Fruit fly (Drosophila melanogaster) whole organism, embryonic: Measurements from ENCODE around the gene CG13084.
A peak's percentile ranks its signal among the peaks of the same experiment; 100 is the strongest.

Source experiments
- Atf-2 ChIP-seq: fragments of 200-800 bp; sonication (Bioruptor generic); optimal IDR thresholded peaks from 2 replicates; lab custom pipeline; 2016; ENCODE audit warnings: missing biosample characterization, missing genetic modification characterization
- BEAF-32 ChIP-seq: fragments of 200-800 bp; sonication (Bioruptor generic); optimal IDR thresholded peaks from 3 replicates; lab custom pipeline; 2017; ENCODE audit warnings: missing biosample characterization, missing genetic modification characterization, mild to moderate bottlenecking, moderate library complexity, missing genetic modification reagents
- Bteb2 ChIP-seq: fragments of 200-800 bp; sonication (Bioruptor generic); optimal IDR thresholded peaks from 2 replicates; lab custom pipeline; 2016; ENCODE audit warnings: missing biosample characterization, missing genetic modification characterization
- CG10431 ChIP-seq: fragments of 200-800 bp; sonication (Bioruptor generic); optimal IDR thresholded peaks from 3 replicates; lab custom pipeline; 2018; ENCODE audit warnings: missing biosample characterization, mild to moderate bottlenecking, missing genetic modification characterization
- CG10543 ChIP-seq: fragments of 200-800 bp; sonication (Bioruptor generic); optimal IDR thresholded peaks from 3 replicates; lab custom pipeline; 2017; ENCODE audit warnings: missing biosample characterization, mild to moderate bottlenecking, missing genetic modification characterization, moderate library complexity
- CG11504 ChIP-seq: fragments of 200-800 bp; sonication (Bioruptor generic); optimal IDR thresholded peaks from 3 replicates; lab custom pipeline; 2019; ENCODE audit warnings: missing biosample characterization, mild to moderate bottlenecking, missing genetic modification characterization, moderate library complexity
- CG12659 ChIP-seq: fragments of 200-800 bp; sonication (Bioruptor generic); optimal IDR thresholded peaks from 3 replicates; lab custom pipeline; 2017; ENCODE audit warnings: mild to moderate bottlenecking, missing biosample characterization, missing genetic modification reagents, missing genetic modification characterization
- CG12942 ChIP-seq: fragments of 200-800 bp; sonication (Bioruptor generic); optimal IDR thresholded peaks from 3 replicates; lab custom pipeline; 2016; ENCODE audit warnings: missing biosample characterization, missing genetic modification characterization
- CG13123 ChIP-seq: fragments of 200-800 bp; sonication (Bioruptor generic); optimal IDR thresholded peaks from 2 replicates; lab custom pipeline; 2016; ENCODE audit warnings: missing biosample characterization, missing genetic modification characterization
- CG14050 ChIP-seq: fragments of 200-800 bp; sonication (Bioruptor generic); IDR thresholded peaks from 3 replicates; pipeline ENCODE4 v1.3.6; 2022; ENCODE audit warnings: missing biosample characterization, missing genetic modification characterization
- CG1529 ChIP-seq: fragments of 200-800 bp; sonication (Bioruptor generic); optimal IDR thresholded peaks from 3 replicates; lab custom pipeline; 2018; ENCODE audit warnings: missing biosample characterization, missing genetic modification characterization
- CG17385 ChIP-seq: fragments of 200-800 bp; sonication (Bioruptor generic); optimal IDR thresholded peaks from 3 replicates; lab custom pipeline; 2018; ENCODE audit warnings: missing biosample characterization, mild to moderate bottlenecking, missing genetic modification characterization
- CG2129 ChIP-seq: fragments of 200-800 bp; sonication (Bioruptor generic); IDR thresholded peaks from 2 replicates; pipeline ENCODE4 v1.3.6; 2022; ENCODE audit warnings: missing biosample characterization, missing genetic modification characterization; ENCODE audit not compliant: partially characterized antibody
- CG31224 ChIP-seq: fragments of 200-800 bp; sonication (Bioruptor generic); IDR thresholded peaks from 2 replicates; pipeline ENCODE4 v1.3.6; 2022; ENCODE audit warnings: missing biosample characterization, missing genetic modification characterization
- CG31365 ChIP-seq: fragments of 200-800 bp; sonication (Bioruptor generic); optimal IDR thresholded peaks from 2 replicates; lab custom pipeline; 2018; ENCODE audit warnings: missing biosample characterization, mild to moderate bottlenecking, missing genetic modification characterization
- CG43689 ChIP-seq: fragments of 200-800 bp; sonication (Bioruptor generic); IDR thresholded peaks from 2 replicates; pipeline ENCODE4 v1.3.6; 2022; ENCODE audit warnings: missing biosample characterization, missing genetic modification characterization
- CG6765 ChIP-seq: fragments of 200-800 bp; sonication (Bioruptor generic); optimal IDR thresholded peaks from 3 replicates; lab custom pipeline; 2017; ENCODE audit warnings: missing biosample characterization, mild to moderate bottlenecking, missing genetic modification characterization
- CG6791 ChIP-seq: fragments of 200-800 bp; sonication (Bioruptor generic); IDR thresholded peaks from 3 replicates; pipeline ENCODE4 v1.3.6; 2022; ENCODE audit warnings: missing biosample characterization, missing genetic modification characterization; ENCODE audit not compliant: partially characterized antibody
- CG7745 ChIP-seq: fragments of 200-800 bp; sonication (Bioruptor generic); optimal IDR thresholded peaks from 2 replicates; lab custom pipeline; 2018; ENCODE audit warnings: missing biosample characterization, mild to moderate bottlenecking, missing genetic modification characterization, moderate library complexity
- Chrac-16 ChIP-seq: fragments of 200-800 bp; sonication (Bioruptor generic); optimal IDR thresholded peaks from 3 replicates; lab custom pipeline; 2016; ENCODE audit warnings: missing biosample characterization, missing genetic modification characterization
- Dek ChIP-seq: fragments of 200-800 bp; sonication (Bioruptor generic); optimal IDR thresholded peaks from 3 replicates; lab custom pipeline; 2019; ENCODE audit warnings: missing biosample characterization, mild to moderate bottlenecking, missing genetic modification characterization, moderate library complexity
- Dip2 ChIP-seq: fragments of 200-800 bp; sonication (Bioruptor generic); IDR thresholded peaks from 2 replicates; pipeline ENCODE4 v1.3.6; 2022; ENCODE audit warnings: missing biosample characterization, missing genetic modification characterization
- Hey ChIP-seq: fragments of 200-800 bp; sonication (Bioruptor generic); optimal IDR thresholded peaks from 3 replicates; lab custom pipeline; 2018; ENCODE audit warnings: missing biosample characterization, mild to moderate bottlenecking, missing genetic modification characterization
- Hmr ChIP-seq: fragments of 200-800 bp; sonication (Bioruptor generic); optimal IDR thresholded peaks from 3 replicates; lab custom pipeline; 2017; ENCODE audit warnings: mild to moderate bottlenecking, missing biosample characterization, missing genetic modification reagents, missing genetic modification characterization
- Hmx ChIP-seq: fragments of 200-800 bp; sonication (Bioruptor generic); optimal IDR thresholded peaks from 2 replicates; lab custom pipeline; 2016; ENCODE audit warnings: missing biosample characterization, missing genetic modification characterization
- Med ChIP-seq: fragments of 200-800 bp; sonication (Bioruptor generic); peaks from one replicate; lab custom pipeline; 2016; ENCODE audit warnings: missing biosample characterization, missing genetic modification characterization, mild to moderate bottlenecking, inconsistent platforms, moderate library complexity
- NC2α ChIP-seq: fragments of 200-800 bp; sonication (Bioruptor generic); optimal IDR thresholded peaks from 2 replicates; lab custom pipeline; 2016; ENCODE audit warnings: missing biosample characterization, missing genetic modification characterization
- TFAM ChIP-seq: fragments of 200-800 bp; sonication (Bioruptor generic); optimal IDR thresholded peaks from 2 replicates; lab custom pipeline; 2017; ENCODE audit warnings: missing biosample characterization, missing genetic modification characterization, inconsistent platforms
- bab2 ChIP-seq: fragments of 200-800 bp; sonication (Bioruptor generic); optimal IDR thresholded peaks from 2 replicates; lab custom pipeline; 2016; ENCODE audit warnings: missing biosample characterization, missing genetic modification characterization
- dysf ChIP-seq: fragments of 200-800 bp; sonication (Bioruptor generic); IDR thresholded peaks from 3 replicates; pipeline ENCODE4 v1.3.6; 2022; ENCODE audit warnings: missing biosample characterization, missing genetic modification characterization
- fd3F ChIP-seq: fragments of 200-800 bp; sonication (Bioruptor generic); optimal IDR thresholded peaks from 2 replicates; lab custom pipeline; 2018; ENCODE audit warnings: missing biosample characterization, mild to moderate bottlenecking, missing genetic modification characterization, moderate library complexity
- fu2 ChIP-seq: fragments of 200-800 bp; sonication (Bioruptor generic); optimal IDR thresholded peaks from 2 replicates; lab custom pipeline; 2016; ENCODE audit warnings: missing biosample characterization, missing genetic modification characterization
- grau ChIP-seq: fragments of 200-800 bp; optimal IDR thresholded peaks from 3 replicates; lab custom pipeline; 2019; ENCODE audit warnings: missing biosample characterization, mild to moderate bottlenecking, missing genetic modification characterization, moderate library complexity
- hkb ChIP-seq, 2 experiments: fragments of 200-800 bp in 1 of 2; fragments of >200 bp in 1 of 2; sonication (Bioruptor generic) in 1 of 2; IDR thresholded peaks in 1 of 2; optimal IDR thresholded peaks in 1 of 2; 2 replicates each; pipeline versions ENCODE4 v1.3.6 to Lab custom; 2017 to 2022; ENCODE audit warnings: missing biosample characterization in 1 of 2, missing genetic modification characterization in 1 of 2
- jumu ChIP-seq: fragments of 200-800 bp; sonication (Bioruptor generic); optimal IDR thresholded peaks from 3 replicates; lab custom pipeline; 2016; ENCODE audit warnings: missing biosample characterization, missing genetic modification characterization
- knrl ChIP-seq: fragments of 200-800 bp; sonication (Bioruptor generic); IDR thresholded peaks from 3 replicates; pipeline ENCODE4 v1.3.6; 2022; ENCODE audit warnings: missing biosample characterization, missing genetic modification characterization; ENCODE audit not compliant: partially characterized antibody
- lbe ChIP-seq: fragments of 200-800 bp; sonication (Bioruptor generic); optimal IDR thresholded peaks from 2 replicates; lab custom pipeline; 2016; ENCODE audit warnings: missing biosample characterization, mild to moderate bottlenecking, missing genetic modification characterization
- lmd ChIP-seq: fragments of 200-800 bp; sonication (Bioruptor generic); IDR thresholded peaks from 2 replicates; pipeline ENCODE4 v1.3.6; 2022; ENCODE audit warnings: missing biosample characterization, missing genetic modification characterization
- lov ChIP-seq, 2 experiments: fragments of 200-800 bp in 1 of 2; fragments of >200 bp in 1 of 2; sonication (Bioruptor generic) in 1 of 2; IDR thresholded peaks in 1 of 2; optimal IDR thresholded peaks in 1 of 2; 2 replicates in 1 of 2; 3 replicates in 1 of 2; pipeline versions ENCODE4 v1.3.6 to Lab custom; 2017 to 2022; ENCODE audit warnings: missing biosample characterization in 1 of 2, missing genetic modification characterization in 1 of 2
- nerfin-1 ChIP-seq: fragments of 200-800 bp; sonication (Bioruptor generic); optimal IDR thresholded peaks from 3 replicates; lab custom pipeline; 2019; ENCODE audit warnings: missing biosample characterization, mild to moderate bottlenecking, missing genetic modification characterization, moderate library complexity
- odd ChIP-seq: fragments of 200-800 bp; sonication (Bioruptor generic); optimal IDR thresholded peaks from 2 replicates; lab custom pipeline; 2017; ENCODE audit warnings: missing biosample characterization, mild to moderate bottlenecking, missing genetic modification characterization
- so ChIP-seq: fragments of 200-800 bp; sonication (Bioruptor generic); IDR thresholded peaks from 3 replicates; pipeline ENCODE4 v1.3.6; 2022; ENCODE audit warnings: missing biosample characterization, missing genetic modification characterization
- tna ChIP-seq: fragments of 200-800 bp; sonication (Bioruptor generic); IDR thresholded peaks from 2 replicates; pipeline ENCODE4 v1.3.6; 2022; ENCODE audit warnings: missing biosample characterization, missing genetic modification characterization; ENCODE audit not compliant: partially characterized antibody
- trh ChIP-seq: fragments of 200-800 bp; sonication (Bioruptor generic); optimal IDR thresholded peaks from 2 replicates; lab custom pipeline; 2016; ENCODE audit warnings: missing biosample characterization, missing genetic modification characterization
- tup ChIP-seq: fragments of 200-800 bp; sonication (Bioruptor generic); optimal IDR thresholded peaks from 2 replicates; lab custom pipeline; 2016; ENCODE audit warnings: missing biosample characterization, mild to moderate bottlenecking, missing genetic modification characterization, moderate library complexity
- vnd ChIP-seq: fragments of 200-800 bp; sonication (Bioruptor generic); IDR thresholded peaks from 3 replicates; pipeline ENCODE4 v1.3.6; 2022; ENCODE audit warnings: missing biosample characterization, missing genetic modification characterization; ENCODE audit not compliant: partially characterized antibody
- wor ChIP-seq: fragments of 200-800 bp; sonication (Bioruptor generic); IDR thresholded peaks from 2 replicates; pipeline ENCODE4 v1.3.6; 2022; ENCODE audit warnings: missing biosample characterization, missing genetic modification characterization
- yki ChIP-seq: fragments of >200 bp; optimal IDR thresholded peaks from 3 replicates; lab custom pipeline; 2018

CG13084 gene

dm6 chr2L:19492934-19493686 lies 8.4 kb downstream of the CG13084 start, which contains the start of the genes swm and Ctu2 (continued):
- TF ChIP-seq CG31224 (GFP tag; lab: Robert Waterston, UW) (peak; percentile 36; the same call in 1 of the 2 replicates), Hmr (GFP tag; lab: Kevin White, UChicago) (no peak), fu2 (GFP tag; lab: Kevin White, UChicago) (no peak), lov (optimal IDR thresholded peaks at IDR 0.05; lab: Kevin White, UChicago) (no peak), lov (GFP tag; IDR thresholded peaks at IDR 0.05; lab: Robert Waterston, UW) (no peak), Bteb2 (no peak), nerfin-1 (tag; lab: Kevin White, UChicago) (peak; percentile 72), grau (tag; lab: Kevin White, UChicago) (peak; percentile 83), fd3F (peak; percentile 72), wor (GFP tag; lab: Robert Waterston, UW) (no peak), Dek (tag; lab: Kevin White, UChicago) (peak; percentile 68), CG11504 (tag; lab: Kevin White, UChicago) (no peak), CG12659 (GFP tag; lab: Kevin White, UChicago) (peak; percentile 82), Atf-2 (GFP tag; lab: Kevin White, UChicago) (no peak), lbe (peak; percentile 27), CG6791 (GFP tag; lab: Robert Waterston, UW) (peak; percentile 52; the same call in 2 of the 3 replicates), CG43689 (GFP tag; lab: Robert Waterston, UW) (no peak), CG13123 (GFP tag; lab: Kevin White, UChicago) (no peak), vnd (GFP tag; lab: Robert Waterston, UW) (peak; percentile 62; the same call in 1 of the 3 replicates), CG12942 (GFP tag; lab: Kevin White, UChicago) (peak; percentile 31), odd (GFP tag; lab: Kevin White, UChicago) (no peak), lmd (GFP tag; lab: Robert Waterston, UW) (peak; percentile 51), Dip2 (GFP tag; lab: Robert Waterston, UW) (no peak), CG6765 (GFP tag; lab: Kevin White, UChicago) (no peak), dysf (GFP tag; lab: Robert Waterston, UW) (peak; percentile 61; the same call in 2 of the 3 replicates), yki (lab: Kevin White, UChicago) (no peak), CG10431 (no peak), Hey (tag; lab: Kevin White, UChicago) (no peak), jumu (GFP tag; lab: Kevin White, UChicago) (no peak), TFAM (GFP tag; lab: Kevin White, UChicago) (no peak), Hmx (GFP tag; lab: Kevin White, UChicago) (no peak), knrl (peak; percentile 69; the same call in 2 of the 3 replicates), CG14050 (GFP tag; lab: Robert Waterston, UW) (0 out of 3 replicates have a peak, but pooled peaks have one; percentile 24), Med (GFP tag; lab: Kevin White, UChicago) (peak; percentile 68), CG31365 (tag; lab: Kevin White, UChicago) (no peak), trh (GFP tag; lab: Kevin White, UChicago) (no peak), CG17385 (GFP tag; lab: Kevin White, UChicago) (peak; percentile 94), BEAF-32 (GFP tag; lab: Kevin White, UChicago) (peak; percentile 81), tna (GFP tag; lab: Robert Waterston, UW) (no peak), CG10543 (GFP tag; lab: Kevin White, UChicago) (peak; percentile 84), bab2 (GFP tag; lab: Kevin White, UChicago) (no peak), CG7745 (tag; lab: Kevin White, UChicago) (no peak), Chrac-16 (GFP tag; lab: Kevin White, UChicago) (peak; percentile 54), CG2129 (GFP tag; lab: Robert Waterston, UW) (peak; percentile 19; the same call in 1 of the 2 replicates), CG1529 (GFP tag; lab: Kevin White, UChicago) (no peak), hkb (optimal IDR thresholded peaks at IDR 0.05; lab: Kevin White, UChicago) (no peak), hkb (GFP tag; IDR thresholded peaks at IDR 0.05; lab: Robert Waterston, UW) (peak; percentile 55; the same call in 1 of the 2 replicates), so (GFP tag; lab: Robert Waterston, UW) (no peak), NC2α (GFP tag; lab: Kevin White, UChicago) (no peak), tup (GFP tag; lab: Kevin White, UChicago) (no peak)
